Worm (Caenorhabditis elegans) whole organism, L3 larva: ENCODE results near the gene tpp-2.

ENCODE experiments used
- R02D3.7 ChIP-seq: fragments of 150-350 bp; optimal IDR thresholded peaks from 2 replicates; lab custom pipeline; 2014; ENCODE audit warnings: missing biosample characterization, missing genetic modification characterization
- ZK546.5 ChIP-seq: sonication (generic microtip); optimal IDR thresholded peaks from 2 replicates; lab custom pipeline; 2017; ENCODE audit warnings: missing biosample characterization, missing genetic modification characterization
- ama-1 ChIP-seq: fragments of 150-350 bp; optimal IDR thresholded peaks from 2 replicates; lab custom pipeline; 2018
- ceh-16 ChIP-seq: sonication (generic microtip); optimal IDR thresholded peaks from 2 replicates; lab custom pipeline; 2017; ENCODE audit warnings: missing biosample characterization, missing genetic modification characterization
- ceh-28 ChIP-seq: fragments of 150-350 bp; optimal IDR thresholded peaks from 2 replicates; lab custom pipeline; 2014; ENCODE audit warnings: missing biosample characterization, missing genetic modification reagents, missing genetic modification characterization
- ceh-82 ChIP-seq: fragments of 150-350 bp; optimal IDR thresholded peaks from 2 replicates; lab custom pipeline; 2014; ENCODE audit warnings: missing biosample characterization, missing genetic modification characterization
- daf-12 ChIP-seq: fragments of 150-350 bp; optimal IDR thresholded peaks from 2 replicates; lab custom pipeline; 2014; ENCODE audit warnings: missing biosample characterization, missing genetic modification reagents, missing genetic modification characterization
- egl-27 ChIP-seq: sonication (generic microtip); optimal IDR thresholded peaks from 4 replicates; lab custom pipeline; 2017; ENCODE audit warnings: missing biosample characterization, missing genetic modification reagents, missing genetic modification characterization
- egl-5 ChIP-seq: fragments of 150-350 bp; optimal IDR thresholded peaks from 2 replicates; lab custom pipeline; 2017; ENCODE audit warnings: missing biosample characterization, missing genetic modification reagents, missing genetic modification characterization, inconsistent platforms
- elt-1 ChIP-seq: fragments of 150-350 bp; optimal IDR thresholded peaks from 2 replicates; lab custom pipeline; 2014; ENCODE audit warnings: missing biosample characterization, missing genetic modification characterization
- elt-2 ChIP-seq: sonication (generic microtip); optimal IDR thresholded peaks from 2 replicates; lab custom pipeline; 2016; ENCODE audit warnings: missing genetic modification reagents, mild to moderate bottlenecking, missing genetic modification characterization, missing compliant biosample characterization
- elt-3 ChIP-seq, 3 experiments: fragments of 150-350 bp in 1 of 3; sonication (generic microtip) in 2 of 3; optimal IDR thresholded peaks; 2 replicates in 2 of 3; 4 replicates in 1 of 3; lab custom pipeline; 2014 to 2017; ENCODE audit warnings: missing biosample characterization in 3 of 3, missing genetic modification characterization in 3 of 3
- eor-1 ChIP-seq, 2 experiments: fragments of 150-350 bp; optimal IDR thresholded peaks; 2 replicates each; lab custom pipeline; 2014 to 2018; ENCODE audit warnings: missing biosample characterization in 2 of 2, missing genetic modification characterization in 2 of 2
- fkh-2 ChIP-seq: fragments of 150-350 bp; optimal IDR thresholded peaks from 2 replicates; lab custom pipeline; 2014; ENCODE audit warnings: missing biosample characterization, missing genetic modification reagents, missing genetic modification characterization
- hmg-11 ChIP-seq: sonication (generic microtip); optimal IDR thresholded peaks from 2 replicates; lab custom pipeline; 2016; ENCODE audit warnings: missing genetic modification characterization, missing compliant biosample characterization
- jun-1 ChIP-seq: fragments of 150-350 bp; optimal IDR thresholded peaks from 2 replicates; lab custom pipeline; 2014; ENCODE audit warnings: missing biosample characterization, missing genetic modification reagents, missing genetic modification characterization
- lin-15B ChIP-seq: fragments of 150-350 bp; optimal IDR thresholded peaks from 2 replicates; lab custom pipeline; 2014; ENCODE audit warnings: missing biosample characterization, missing genetic modification characterization
- lin-39 ChIP-seq: fragments of 150-350 bp; optimal IDR thresholded peaks from 2 replicates; lab custom pipeline; 2018; ENCODE audit warnings: missing biosample characterization, missing genetic modification reagents, missing genetic modification characterization
- lsy-12 ChIP-seq: sonication (generic microtip); optimal IDR thresholded peaks from 2 replicates; lab custom pipeline; 2016; ENCODE audit warnings: mild to moderate bottlenecking, missing genetic modification characterization, missing compliant biosample characterization
- mdl-1 ChIP-seq: fragments of 150-350 bp; optimal IDR thresholded peaks from 2 replicates; lab custom pipeline; 2014; ENCODE audit warnings: missing biosample characterization, missing genetic modification characterization
- mml-1 ChIP-seq: fragments of 150-350 bp; sonication (generic microtip); optimal IDR thresholded peaks from 3 replicates; lab custom pipeline; 2014; ENCODE audit warnings: missing biosample characterization, missing genetic modification characterization
- nhr-11 ChIP-seq: fragments of 150-350 bp; optimal IDR thresholded peaks from 2 replicates; lab custom pipeline; 2014; ENCODE audit warnings: missing biosample characterization, missing genetic modification characterization
- nhr-12 ChIP-seq: fragments of 150-350 bp; optimal IDR thresholded peaks from 2 replicates; lab custom pipeline; 2014; ENCODE audit warnings: missing biosample characterization, missing genetic modification characterization
- nhr-23 ChIP-seq: fragments of 150-350 bp; optimal IDR thresholded peaks from 2 replicates; lab custom pipeline; 2014; ENCODE audit warnings: missing biosample characterization, missing genetic modification reagents, missing genetic modification characterization
- nhr-237 ChIP-seq: fragments of 150-350 bp; optimal IDR thresholded peaks from 2 replicates; lab custom pipeline; 2014; ENCODE audit warnings: missing biosample characterization, missing genetic modification characterization
- nhr-67 ChIP-seq: fragments of 150-350 bp; optimal IDR thresholded peaks from 2 replicates; lab custom pipeline; 2014; ENCODE audit warnings: missing biosample characterization, missing genetic modification characterization
- nhr-76 ChIP-seq: fragments of 150-350 bp; sonication (generic microtip); optimal IDR thresholded peaks from 5 replicates; lab custom pipeline; 2014; ENCODE audit warnings: missing biosample characterization, missing genetic modification characterization
- nhr-77 ChIP-seq: fragments of 150-350 bp; optimal IDR thresholded peaks from 2 replicates; lab custom pipeline; 2014; ENCODE audit warnings: missing biosample characterization, missing genetic modification characterization
- pha-4 ChIP-seq: fragments of 150-350 bp; optimal IDR thresholded peaks from 2 replicates; lab custom pipeline; 2014; ENCODE audit warnings: missing biosample characterization, missing genetic modification reagents, missing genetic modification characterization
- pqm-1 ChIP-seq: fragments of 150-350 bp; optimal IDR thresholded peaks from 2 replicates; lab custom pipeline; 2017; ENCODE audit warnings: missing biosample characterization, missing genetic modification characterization, inconsistent platforms
- sea-2 ChIP-seq: fragments of 150-350 bp; sonication (generic microtip); optimal IDR thresholded peaks from 4 replicates; lab custom pipeline; 2014; ENCODE audit warnings: missing biosample characterization, missing genetic modification reagents, missing genetic modification characterization
- skn-1 ChIP-seq: fragments of 150-350 bp; optimal IDR thresholded peaks from 2 replicates; lab custom pipeline; 2014; ENCODE audit warnings: missing biosample characterization, missing genetic modification characterization
- snpc-4 ChIP-seq: fragments of 150-350 bp; optimal IDR thresholded peaks from 2 replicates; lab custom pipeline; 2014; ENCODE audit warnings: missing biosample characterization, missing genetic modification characterization
- tbx-2 ChIP-seq: sonication (generic microtip); optimal IDR thresholded peaks from 2 replicates; lab custom pipeline; 2016; ENCODE audit warnings: mild to moderate bottlenecking, missing genetic modification characterization, missing compliant biosample characterization
- unc-39 ChIP-seq: sonication (generic microtip); optimal IDR thresholded peaks from 4 replicates; lab custom pipeline; 2017; ENCODE audit warnings: missing biosample characterization, missing genetic modification characterization
- zag-1 ChIP-seq: fragments of 150-350 bp; optimal IDR thresholded peaks from 2 replicates; lab custom pipeline; 2014; ENCODE audit warnings: missing biosample characterization, missing genetic modification characterization
- ztf-11 ChIP-seq: fragments of 150-350 bp; optimal IDR thresholded peaks from 2 replicates; lab custom pipeline; 2014; ENCODE audit warnings: missing biosample characterization, missing genetic modification characterization
- ztf-4 ChIP-seq: fragments of 150-350 bp; optimal IDR thresholded peaks from 2 replicates; lab custom pipeline; 2014; ENCODE audit warnings: missing biosample characterization, missing genetic modification characterization

The tpp-2 gene

DNA sequence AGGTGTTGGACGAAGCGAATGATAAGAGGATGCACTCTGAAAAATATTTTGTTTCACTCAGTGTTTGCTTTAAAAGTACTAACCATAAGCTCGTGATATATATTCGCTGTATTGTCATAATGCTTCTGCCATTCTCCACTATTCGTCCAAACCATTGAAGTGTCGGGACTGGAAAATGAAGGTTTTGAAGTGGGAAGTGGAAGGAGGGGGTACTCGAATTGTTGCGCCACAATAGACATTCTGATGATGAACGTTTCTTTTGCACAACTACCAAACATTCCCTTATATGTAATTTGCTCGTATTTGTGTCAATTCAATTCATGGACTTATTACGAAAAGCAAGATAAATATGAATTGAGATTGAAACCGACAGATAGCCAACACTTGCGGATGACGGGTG, 17.9 kb upstream of the tpp-2 start:
- no peak for TF ChIP-seq snpc-4 (tag; lab: Kevin White, UChicago)
- TF ChIP-seq elt-1 (tag; lab: Kevin White, UChicago) = no peak
- no peak for TF ChIP-seq sea-2 (GFP tag; lab: Kevin White, UChicago)
- no peak for TF ChIP-seq lin-39 (tag; lab: Kevin White, UChicago)
- no peak for TF ChIP-seq egl-5
- no peak for TF ChIP-seq egl-27 (tag; lab: Kevin White, UChicago)
- TF ChIP-seq ztf-4 (tag; lab: Kevin White, UChicago) = no peak
- no peak for TF ChIP-seq ceh-82
- no peak for TF ChIP-seq elt-2 (tag; lab: Kevin White, UChicago)
- no peak for TF ChIP-seq ceh-28 (tag; lab: Kevin White, UChicago)
- no peak for TF ChIP-seq unc-39 (tag; lab: Kevin White, UChicago)
- TF ChIP-seq nhr-67 (tag; lab: Kevin White, UChicago) = no peak
- no peak for TF ChIP-seq pqm-1 (tag; lab: Kevin White, UChicago)
- no peak for TF ChIP-seq pha-4 (tag; lab: Kevin White, UChicago)

DNA sequence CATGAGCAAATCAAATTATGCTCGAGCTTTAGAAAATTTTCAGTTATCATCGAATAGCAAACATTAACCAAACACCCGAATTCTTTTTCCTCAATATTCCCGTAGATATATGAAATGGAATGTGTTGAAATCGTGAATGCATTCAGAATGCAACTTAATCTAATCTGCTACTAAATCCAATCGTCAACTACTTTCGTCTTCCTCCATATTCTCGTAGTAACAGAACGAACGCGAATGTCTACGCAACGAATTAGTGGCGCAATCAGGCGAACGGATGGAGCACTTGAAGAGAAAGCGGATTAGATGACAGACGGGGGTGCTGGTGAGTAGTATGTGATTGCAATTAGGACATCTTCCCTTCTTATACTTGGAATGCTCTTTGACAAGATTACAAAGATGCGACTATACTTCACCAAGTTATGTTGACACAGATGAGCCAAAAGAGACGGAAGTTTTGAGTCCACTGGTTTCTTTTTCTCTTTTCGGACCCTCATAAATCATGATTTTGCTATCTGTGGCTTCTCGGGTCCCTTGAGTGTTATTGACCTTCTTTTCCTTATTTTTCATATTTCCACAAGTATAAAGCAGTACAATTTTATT, 16.5 kb upstream of the tpp-2 start:
- no peak for TF ChIP-seq R02D3.7
- TF ChIP-seq elt-1 (tag; lab: Kevin White, UChicago) = no peak
- TF ChIP-seq ztf-11 (tag; lab: Kevin White, UChicago) = no peak
- no peak for TF ChIP-seq mdl-1 (tag; lab: Kevin White, UChicago)
- TF ChIP-seq elt-2 (tag; lab: Kevin White, UChicago) = no peak
- TF ChIP-seq nhr-23 (tag; lab: Kevin White, UChicago) = no peak
- no peak for TF ChIP-seq daf-12
- TF ChIP-seq nhr-12 (tag; lab: Kevin White, UChicago) = no peak
- no peak for TF ChIP-seq nhr-11 (tag; lab: Kevin White, UChicago)
- no peak for TF ChIP-seq mml-1 (tag; lab: Kevin White, UChicago)
- TF ChIP-seq, all 47 proteins: peak for 0

DNA sequence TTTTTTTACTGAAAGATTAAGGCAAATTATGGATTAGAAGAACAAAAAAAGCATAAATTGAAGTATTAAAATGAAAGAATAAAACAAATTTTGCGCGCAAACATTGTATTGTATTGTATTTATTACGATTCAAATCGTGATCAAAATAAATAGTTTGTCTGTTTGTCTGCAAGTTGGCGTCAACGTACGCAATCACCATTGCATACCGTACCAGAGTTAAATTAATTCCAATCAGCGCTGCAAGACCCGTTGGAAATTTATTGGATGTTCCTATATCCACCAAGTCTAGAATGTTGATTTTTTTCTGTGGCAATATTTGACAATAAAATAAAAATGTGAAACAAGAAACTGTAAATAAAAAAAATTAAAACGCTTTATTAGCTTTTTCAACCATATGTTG, 15.8 kb upstream of the tpp-2 start, which contains the start of gene heri-1:
TSS of gene heri-1 (minus strand) at position 8 of the 400 bp plus-strand sequence.
- TF ChIP-seq nhr-237 = no peak
- TF ChIP-seq ztf-4 (tag; lab: Kevin White, UChicago) = no peak
- no peak for TF ChIP-seq zag-1
- no peak for TF ChIP-seq ama-1
- no peak for TF ChIP-seq nhr-76 (tag; lab: Kevin White, UChicago)
- no peak for TF ChIP-seq nhr-23 (tag; lab: Kevin White, UChicago)
- TF ChIP-seq egl-5 = no peak

DNA sequence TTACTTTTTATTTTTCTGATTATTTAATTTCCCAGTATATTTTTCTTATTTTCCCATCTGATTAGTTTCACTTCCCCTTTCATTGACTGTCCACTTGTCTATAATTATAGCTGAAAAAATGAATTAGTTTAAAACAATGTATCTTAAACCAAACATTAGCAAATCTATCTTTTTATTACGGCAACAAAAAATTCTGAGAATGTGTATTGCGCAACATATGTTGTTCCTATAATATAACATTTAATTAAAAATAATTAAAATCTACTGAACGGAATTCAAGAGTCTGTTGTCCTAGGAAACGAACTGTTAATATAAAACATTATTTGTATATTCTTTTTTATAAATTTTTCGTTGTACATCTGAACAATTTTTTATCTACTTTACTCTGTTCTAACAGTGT, 12.6 kb upstream of the tpp-2 start:
- TF ChIP-seq hmg-11 (tag; lab: Kevin White, UChicago) (no peak), elt-2 (tag; lab: Kevin White, UChicago) (no peak), ZK546.5 (no peak), nhr-77 (tag; lab: Kevin White, UChicago) (no peak), nhr-237 (no peak), elt-1 (tag; lab: Kevin White, UChicago) (no peak), egl-5 (no peak), eor-1 (tag; optimal IDR thresholded peaks at IDR 0.05; lab: Kevin White, UChicago) (no peak), ztf-11 (tag; lab: Kevin White, UChicago) (no peak), tbx-2 (tag; lab: Kevin White, UChicago) (no peak), mdl-1 (tag; lab: Kevin White, UChicago) (no peak), sea-2 (GFP tag; lab: Kevin White, UChicago) (no peak)

DNA sequence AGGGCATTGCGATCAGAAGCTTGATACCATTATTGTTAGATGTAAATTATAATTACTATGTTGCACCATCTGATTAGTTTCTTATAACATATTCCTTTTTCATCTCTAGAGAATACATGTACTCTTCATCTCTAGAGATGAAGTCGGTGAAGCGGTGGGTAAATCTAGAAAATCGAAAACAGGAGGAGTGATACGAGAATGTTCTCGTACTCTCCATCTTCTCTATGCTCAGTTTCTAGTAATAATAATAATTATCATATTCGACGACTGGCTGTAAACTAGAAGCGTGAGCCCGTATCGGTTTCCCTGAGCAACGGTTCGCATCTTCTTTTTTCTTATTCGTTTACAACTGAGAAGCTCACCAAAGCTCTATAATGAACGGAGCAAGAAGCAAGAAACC, 10.4 kb upstream of the tpp-2 start:
- TF ChIP-seq egl-27 (tag; lab: Kevin White, UChicago) (no peak), daf-12 (no peak), elt-3 (tag; optimal IDR thresholded peaks at IDR 0.05; lab: Kevin White, UChicago) (no peak), unc-39 (tag; lab: Kevin White, UChicago) (no peak), nhr-237 (no peak), tbx-2 (tag; lab: Kevin White, UChicago) (no peak), ceh-16 (no peak), pqm-1 (tag; lab: Kevin White, UChicago) (no peak), lin-15B (tag; lab: Kevin White, UChicago) (no peak), lsy-12 (tag; lab: Kevin White, UChicago) (no peak), skn-1 (tag; lab: Kevin White, UChicago) (no peak), ama-1 (no peak), zag-1 (no peak), elt-1 (tag; lab: Kevin White, UChicago) (no peak), jun-1 (tag; lab: Kevin White, UChicago) (no peak), elt-2 (tag; lab: Kevin White, UChicago) (no peak), ZK546.5 (no peak), fkh-2 (no peak), hmg-11 (tag; lab: Kevin White, UChicago) (no peak), ztf-4 (tag; lab: Kevin White, UChicago) (no peak)
- TF ChIP-seq, all 47 proteins: peak for 0
